Fruit fly (Drosophila melanogaster): ENCODE measurements around the gene SA1.

Gene SA1

DNA sequence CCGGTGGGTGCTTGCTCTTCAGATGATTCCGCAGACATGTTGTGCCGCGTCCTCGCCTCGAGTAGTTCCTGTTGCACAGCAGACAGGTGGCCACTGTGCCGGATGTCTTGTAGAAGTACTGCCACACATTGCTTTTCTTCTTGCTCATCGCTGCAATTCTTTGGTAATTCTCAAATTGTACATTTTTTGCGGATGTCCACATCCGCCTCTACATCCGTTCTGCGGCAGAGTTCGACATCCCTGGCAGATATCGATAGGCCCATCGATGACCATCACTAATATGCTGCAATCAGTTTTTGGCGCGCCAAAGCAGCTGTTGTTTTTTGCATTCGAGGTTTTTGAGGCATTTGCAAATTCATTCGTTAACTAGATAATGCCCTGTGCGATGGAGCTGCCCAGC is 6.5 kb downstream of the SA1 start, which contains the start of the genes CG13775 and CG3430 (continued):
- TF ChIP-seq Dref (GFP tag; IDR thresholded peaks at IDR 0.05) (peak; percentile 81), YL-1 (GFP tag; optimal IDR thresholded peaks at IDR 0.05) (peak; percentile 32), vvl (GFP tag; IDR thresholded peaks at IDR 0.05) (peak; percentile 28; the same call in 1 of the 2 replicates), onecut (GFP tag; IDR thresholded peaks at IDR 0.05) (no peak), NfI (GFP tag; optimal IDR thresholded peaks at IDR 0.05) (peak; percentile 55), CG1647 (GFP tag; optimal IDR thresholded peaks at IDR 0.05) (no peak)

- no peak for TF ChIP-seq gsb (GFP tag; IDR thresholded peaks at IDR 0.05)
- peak; percentile 5 for TF ChIP-seq sens (GFP tag)
- no peak for TF ChIP-seq ERR (GFP tag; optimal IDR thresholded peaks at IDR 0.05)
- TF ChIP-seq ara (GFP tag; IDR thresholded peaks at IDR 0.05): no peak
- no peak for TF ChIP-seq CG8388 (GFP tag; optimal IDR thresholded peaks at IDR 0.05)
- no peak for TF ChIP-seq CG3838 (GFP tag; optimal IDR thresholded peaks at IDR 0.05)
- TF ChIP-seq br (optimal IDR thresholded peaks at IDR 0.05): no peak
- no peak for TF ChIP-seq lov (optimal IDR thresholded peaks at IDR 0.05)
- TF ChIP-seq lov (GFP tag; IDR thresholded peaks at IDR 0.05): no peak
- no peak for TF ChIP-seq CG9727 (GFP tag; optimal IDR thresholded peaks at IDR 0.05)
- TF ChIP-seq CG32772 (GFP tag; IDR thresholded peaks at IDR 0.05): no peak
- no peak for TF ChIP-seq CG15011 (GFP tag; optimal IDR thresholded peaks at IDR 0.05)
- TF ChIP-seq CG31224 (GFP tag; IDR thresholded peaks at IDR 0.05): no peak
- TF ChIP-seq B-H1 (GFP tag; IDR thresholded peaks at IDR 0.05): no peak
- no peak for TF ChIP-seq CG33557 (GFP tag; optimal IDR thresholded peaks at IDR 0.05)
- no peak for TF ChIP-seq cwo (GFP tag; optimal IDR thresholded peaks at IDR 0.05)
- no peak for TF ChIP-seq sqz (GFP tag; optimal IDR thresholded peaks at IDR 0.05)
- TF ChIP-seq peb (GFP tag; IDR thresholded peaks at IDR 0.05): no peak
- peak; percentile 42 for TF ChIP-seq MESR4 (GFP tag; optimal IDR thresholded peaks at IDR 0.05)
- no peak for TF ChIP-seq ttk (GFP tag; IDR thresholded peaks at IDR 0.05)
- TF ChIP-seq z (GFP tag; IDR thresholded peaks at IDR 0.05): no peak
- no peak for TF ChIP-seq sd (tag; optimal IDR thresholded peaks at IDR 0.05)
- no peak for TF ChIP-seq zfh2 (GFP tag; optimal IDR thresholded peaks at IDR 0.05)
- TF ChIP-seq p53 (GFP tag; optimal IDR thresholded peaks at IDR 0.05): no peak
- no peak for TF ChIP-seq maf-S (GFP tag; optimal IDR thresholded peaks at IDR 0.05)
- TF ChIP-seq lola (GFP tag; optimal IDR thresholded peaks at IDR 0.05): no peak
- no peak for TF ChIP-seq CG3407 (GFP tag; optimal IDR thresholded peaks at IDR 0.05)
- TF ChIP-seq stwl (tag; optimal IDR thresholded peaks at IDR 0.05): no peak
- TF ChIP-seq CG4854 (GFP tag; optimal IDR thresholded peaks at IDR 0.05): no peak
- no peak for TF ChIP-seq klu (GFP tag; IDR thresholded peaks at IDR 0.05)
- no peak for TF ChIP-seq mld (GFP tag; IDR thresholded peaks at IDR 0.05; ENCODE audit: partially characterized antibody)
- TF ChIP-seq nerfin-2 (GFP tag; IDR thresholded peaks at IDR 0.05; ENCODE audit: partially characterized antibody): no peak
- no peak for TF ChIP-seq CG18011 (GFP tag; optimal IDR thresholded peaks at IDR 0.05)
- TF ChIP-seq CG4404 (GFP tag; IDR thresholded peaks at IDR 0.05): no peak
- no peak for TF ChIP-seq CG17359 (tag; optimal IDR thresholded peaks at IDR 0.05)
- TF ChIP-seq CG10431 (GFP tag; optimal IDR thresholded peaks at IDR 0.05): no peak
- TF ChIP-seq eyg (GFP tag; optimal IDR thresholded peaks at IDR 0.05): no peak
- peak; percentile 19 for TF ChIP-seq pzg (GFP tag; optimal IDR thresholded peaks at IDR 0.05)
- TF ChIP-seq pfk (GFP tag; optimal IDR thresholded peaks at IDR 0.05): no peak
- no peak for TF ChIP-seq sna (GFP tag; IDR thresholded peaks at IDR 0.05; ENCODE audit: partially characterized antibody)
- no peak for TF ChIP-seq NK7.1 (GFP tag; optimal IDR thresholded peaks at IDR 0.05)
- no peak for TF ChIP-seq ssp (GFP tag; IDR thresholded peaks at IDR 0.05)
- no peak for TF ChIP-seq scrt (GFP tag; optimal IDR thresholded peaks at IDR 0.05)
- no peak for TF ChIP-seq Neu2 (GFP tag; optimal IDR thresholded peaks at IDR 0.05; ENCODE audit: borderline replicate concordance)
- no peak for TF ChIP-seq nerfin-1 (tag; optimal IDR thresholded peaks at IDR 0.05)
Measured at dm6 chr2L:6960165-6960564, 9.9 kb downstream of the SA1 start, which contains the start of the genes Atac1 and Hmgcl. Atac1 (minus strand) TSS chr2L:6960328. Hmgcl (plus strand) TSS chr2L:6960377.

Measured in whole organism, embryonic.